Fruit fly (Drosophila melanogaster) whole organism, embryonic: ENCODE results near the gene CG7333.

Experiments used
- ATbp ChIP-seq: fragments of 200-800 bp; sonication (Bioruptor generic); optimal IDR thresholded peaks from 2 replicates; lab custom pipeline; 2017; ENCODE audit warnings: missing biosample characterization, mild to moderate bottlenecking, missing genetic modification characterization, missing genetic modification reagents
- Aef1 ChIP-seq: fragments of 200-800 bp; sonication (Bioruptor generic); IDR thresholded peaks from 3 replicates; pipeline ENCODE4 v1.3.6; 2022; ENCODE audit warnings: missing biosample characterization, missing genetic modification characterization
- BEAF-32 ChIP-seq: fragments of 200-800 bp; sonication (Bioruptor generic); optimal IDR thresholded peaks from 3 replicates; lab custom pipeline; 2017; ENCODE audit warnings: missing biosample characterization, missing genetic modification characterization, mild to moderate bottlenecking, moderate library complexity, missing genetic modification reagents
- BtbVII ChIP-seq: fragments of 200-800 bp; sonication (Bioruptor generic); optimal IDR thresholded peaks from 3 replicates; lab custom pipeline; 2017; ENCODE audit warnings: missing biosample characterization, mild to moderate bottlenecking, missing genetic modification characterization
- CG10147 ChIP-seq: fragments of 200-800 bp; sonication (Bioruptor generic); optimal IDR thresholded peaks from 2 replicates; lab custom pipeline; 2019; ENCODE audit warnings: missing biosample characterization, mild to moderate bottlenecking, missing genetic modification characterization, moderate library complexity
- CG11398 ChIP-seq: fragments of 200-800 bp; sonication (Bioruptor generic); optimal IDR thresholded peaks from 2 replicates; lab custom pipeline; 2016; ENCODE audit warnings: missing biosample characterization, missing genetic modification characterization
- CG12071 ChIP-seq: fragments of 200-800 bp; sonication (Bioruptor generic); optimal IDR thresholded peaks from 3 replicates; lab custom pipeline; 2018; ENCODE audit warnings: missing biosample characterization, mild to moderate bottlenecking, missing genetic modification characterization
- CG13894 ChIP-seq: fragments of 200-800 bp; sonication (Bioruptor generic); optimal IDR thresholded peaks from 3 replicates; lab custom pipeline; 2018; ENCODE audit warnings: missing biosample characterization, mild to moderate bottlenecking, missing genetic modification characterization, moderate library complexity
- CG14441 ChIP-seq: fragments of 200-800 bp; sonication (Bioruptor generic); IDR thresholded peaks from 2 replicates; pipeline ENCODE4 v1.3.6; 2022; ENCODE audit warnings: missing biosample characterization, missing genetic modification characterization
- CG15073 ChIP-seq: fragments of 200-800 bp; sonication (Bioruptor generic); optimal IDR thresholded peaks from 2 replicates; lab custom pipeline; 2016; ENCODE audit warnings: missing biosample characterization, missing genetic modification characterization
- CG15479 ChIP-seq: fragments of 200-800 bp; sonication (Bioruptor generic); optimal IDR thresholded peaks from 3 replicates; lab custom pipeline; 2019; ENCODE audit warnings: missing biosample characterization, mild to moderate bottlenecking, missing genetic modification characterization, moderate library complexity
- CG15696 ChIP-seq: fragments of 200-800 bp; sonication (Bioruptor generic); optimal IDR thresholded peaks from 2 replicates; lab custom pipeline; 2019; ENCODE audit warnings: missing biosample characterization, mild to moderate bottlenecking, missing genetic modification characterization, moderate library complexity
- CG17568 ChIP-seq: fragments of 200-800 bp; sonication (Bioruptor generic); optimal IDR thresholded peaks from 2 replicates; lab custom pipeline; 2018; ENCODE audit warnings: missing biosample characterization, mild to moderate bottlenecking, missing genetic modification characterization, moderate library complexity
- CG1832 ChIP-seq: fragments of 200-800 bp; sonication (Bioruptor generic); optimal IDR thresholded peaks from 2 replicates; lab custom pipeline; 2017; ENCODE audit warnings: missing biosample characterization, mild to moderate bottlenecking, missing genetic modification characterization, inconsistent platforms
- CG2116 ChIP-seq: fragments of 200-800 bp; sonication (Bioruptor generic); optimal IDR thresholded peaks from 3 replicates; lab custom pipeline; 2018; ENCODE audit warnings: missing biosample characterization, mild to moderate bottlenecking, missing genetic modification characterization
- CG2199 ChIP-seq: fragments of 200-800 bp; sonication (Bioruptor generic); IDR thresholded peaks from 3 replicates; pipeline ENCODE4 v1.3.6; 2022; ENCODE audit warnings: missing biosample characterization, missing genetic modification characterization
- CG3838 ChIP-seq: fragments of 200-800 bp; sonication (Bioruptor generic); optimal IDR thresholded peaks from 3 replicates; lab custom pipeline; 2016; ENCODE audit warnings: missing biosample characterization, missing genetic modification characterization
- CG4404 ChIP-seq: fragments of 200-800 bp; sonication (Bioruptor generic); IDR thresholded peaks from 2 replicates; pipeline ENCODE4 v1.3.6; 2022; ENCODE audit warnings: missing biosample characterization, missing genetic modification characterization
- CG6254 ChIP-seq: fragments of 200-800 bp; sonication (Bioruptor generic); optimal IDR thresholded peaks from 3 replicates; lab custom pipeline; 2017; ENCODE audit warnings: mild to moderate bottlenecking, missing biosample characterization, missing genetic modification reagents, missing genetic modification characterization
- CG6689 ChIP-seq: fragments of 200-800 bp; sonication (Bioruptor generic); IDR thresholded peaks from 2 replicates; pipeline ENCODE4 v1.3.6; 2022; ENCODE audit warnings: missing biosample characterization, missing genetic modification characterization
- CG7745 ChIP-seq: fragments of 200-800 bp; sonication (Bioruptor generic); optimal IDR thresholded peaks from 2 replicates; lab custom pipeline; 2018; ENCODE audit warnings: missing biosample characterization, mild to moderate bottlenecking, missing genetic modification characterization, moderate library complexity
- CG8765 ChIP-seq: fragments of 200-800 bp; sonication (Bioruptor generic); IDR thresholded peaks from 2 replicates; pipeline ENCODE4 v1.3.6; 2022; ENCODE audit warnings: missing biosample characterization, missing genetic modification characterization
- Camta ChIP-seq: fragments of 200-800 bp; sonication (Bioruptor generic); optimal IDR thresholded peaks from 2 replicates; lab custom pipeline; 2016; ENCODE audit warnings: missing biosample characterization, missing genetic modification characterization
- D ChIP-seq, 2 experiments: fragments of 200-800 bp in 1 of 2; fragments of >200 bp in 1 of 2; sonication (Bioruptor generic) in 1 of 2; optimal IDR thresholded peaks; 2 replicates in 1 of 2; 3 replicates in 1 of 2; lab custom pipeline; 2017; ENCODE audit warnings: mild to moderate bottlenecking in 1 of 2, missing biosample characterization in 1 of 2, missing genetic modification characterization in 1 of 2, missing genetic modification reagents in 1 of 2
- HLH4C ChIP-seq: fragments of 200-800 bp; sonication (Bioruptor generic); IDR thresholded peaks from 3 replicates; pipeline ENCODE4 v1.3.6; 2022; ENCODE audit warnings: missing biosample characterization, missing genetic modification characterization; ENCODE audit not compliant: partially characterized antibody
- HLH54F ChIP-seq: fragments of 200-800 bp; sonication (Bioruptor generic); optimal IDR thresholded peaks from 3 replicates; lab custom pipeline; 2016; ENCODE audit warnings: missing biosample characterization, missing genetic modification characterization
- Hey ChIP-seq: fragments of 200-800 bp; sonication (Bioruptor generic); optimal IDR thresholded peaks from 3 replicates; lab custom pipeline; 2018; ENCODE audit warnings: missing biosample characterization, mild to moderate bottlenecking, missing genetic modification characterization
- Mad ChIP-seq: fragments of 200-800 bp; sonication (Bioruptor generic); optimal IDR thresholded peaks from 2 replicates; lab custom pipeline; 2016; ENCODE audit warnings: missing biosample characterization, missing genetic modification characterization
- Opbp ChIP-seq: fragments of 200-800 bp; sonication (Bioruptor generic); IDR thresholded peaks from 3 replicates; pipeline ENCODE4 v1.3.6; 2022; ENCODE audit warnings: missing biosample characterization, missing genetic modification characterization; ENCODE audit not compliant: partially characterized antibody
- Sox102F ChIP-seq: fragments of 200-800 bp; sonication (Bioruptor generic); optimal IDR thresholded peaks from 2 replicates; lab custom pipeline; 2018; ENCODE audit warnings: missing biosample characterization, mild to moderate bottlenecking, missing genetic modification characterization, moderate library complexity
- Trl ChIP-seq, 3 experiments: fragments of >200 bp in 2 of 3; fragments of 200-800 bp in 1 of 3; sonication (Bioruptor generic) in 1 of 3; optimal IDR thresholded peaks; 2 replicates in 1 of 3; 3 replicates in 2 of 3; lab custom pipeline; 2016 to 2017; ENCODE audit warnings: missing biosample characterization in 1 of 3, missing genetic modification characterization in 1 of 3
- abd-A ChIP-seq: fragments of 200-800 bp; sonication (Bioruptor generic); optimal IDR thresholded peaks from 3 replicates; lab custom pipeline; 2019; ENCODE audit warnings: missing biosample characterization, mild to moderate bottlenecking, missing genetic modification characterization, moderate library complexity
- amos ChIP-seq: fragments of 200-800 bp; sonication (Bioruptor generic); IDR thresholded peaks from 2 replicates; pipeline ENCODE4 v1.3.6; 2022; ENCODE audit warnings: missing biosample characterization, missing genetic modification characterization; ENCODE audit not compliant: partially characterized antibody
- az2 ChIP-seq: fragments of 200-800 bp; sonication (Bioruptor generic); optimal IDR thresholded peaks from 3 replicates; lab custom pipeline; 2016; ENCODE audit warnings: missing biosample characterization, missing genetic modification characterization
- da ChIP-seq: fragments of 200-800 bp; sonication (Bioruptor generic); optimal IDR thresholded peaks from 2 replicates; lab custom pipeline; 2016; ENCODE audit warnings: missing biosample characterization, missing genetic modification characterization
- disco-r ChIP-seq: fragments of 200-800 bp; sonication (Bioruptor generic); optimal IDR thresholded peaks from 2 replicates; lab custom pipeline; 2016; ENCODE audit warnings: missing biosample characterization, missing genetic modification characterization
- fd3F ChIP-seq: fragments of 200-800 bp; sonication (Bioruptor generic); optimal IDR thresholded peaks from 2 replicates; lab custom pipeline; 2018; ENCODE audit warnings: missing biosample characterization, mild to moderate bottlenecking, missing genetic modification characterization, moderate library complexity
- grn ChIP-seq: fragments of 200-800 bp; sonication (Bioruptor generic); optimal IDR thresholded peaks from 3 replicates; lab custom pipeline; 2017; ENCODE audit warnings: missing biosample characterization, missing genetic modification characterization
- gsb ChIP-seq: fragments of 200-800 bp; sonication (Bioruptor generic); IDR thresholded peaks from 2 replicates; pipeline ENCODE4 v1.3.6; 2022; ENCODE audit warnings: missing biosample characterization, missing genetic modification characterization
- hb ChIP-seq: fragments of 200-800 bp; sonication (Bioruptor generic); IDR thresholded peaks from 3 replicates; pipeline ENCODE4 v1.3.6; 2022; ENCODE audit warnings: missing biosample characterization, missing genetic modification characterization; ENCODE audit not compliant: partially characterized antibody
- jumu ChIP-seq: fragments of 200-800 bp; sonication (Bioruptor generic); optimal IDR thresholded peaks from 3 replicates; lab custom pipeline; 2016; ENCODE audit warnings: missing biosample characterization, missing genetic modification characterization
- kni ChIP-seq: fragments of 200-800 bp; sonication (Bioruptor generic); optimal IDR thresholded peaks from 3 replicates; lab custom pipeline; 2017; ENCODE audit warnings: mild to moderate bottlenecking, missing biosample characterization, missing genetic modification reagents, missing genetic modification characterization
- nau ChIP-seq: fragments of 200-800 bp; sonication (Bioruptor generic); optimal IDR thresholded peaks from 3 replicates; lab custom pipeline; 2017; ENCODE audit warnings: missing biosample characterization, mild to moderate bottlenecking, missing genetic modification characterization, missing genetic modification reagents
- onecut ChIP-seq: fragments of 200-800 bp; sonication (Bioruptor generic); IDR thresholded peaks from 2 replicates; pipeline ENCODE4 v1.3.6; 2022; ENCODE audit warnings: missing biosample characterization, missing genetic modification characterization
- pros ChIP-seq: fragments of 200-800 bp; sonication (Bioruptor generic); optimal IDR thresholded peaks from 3 replicates; lab custom pipeline; 2019; ENCODE audit warnings: missing biosample characterization, mild to moderate bottlenecking, missing genetic modification characterization, moderate library complexity
- sd ChIP-seq: fragments of 200-800 bp; sonication (Bioruptor generic); optimal IDR thresholded peaks from 3 replicates; lab custom pipeline; 2018; ENCODE audit warnings: missing biosample characterization, mild to moderate bottlenecking, missing genetic modification characterization, moderate library complexity
- sim ChIP-seq: fragments of 200-800 bp; sonication (Bioruptor generic); IDR thresholded peaks from 2 replicates; pipeline ENCODE4 v1.3.6; 2022; ENCODE audit warnings: missing biosample characterization, missing genetic modification characterization
- ssp ChIP-seq: fragments of 200-800 bp; sonication (Bioruptor generic); IDR thresholded peaks from 2 replicates; pipeline ENCODE4 v1.3.6; 2022; ENCODE audit warnings: missing biosample characterization, missing genetic modification characterization
- tx ChIP-seq: fragments of 200-800 bp; sonication (Bioruptor generic); optimal IDR thresholded peaks from 2 replicates; lab custom pipeline; 2016; ENCODE audit warnings: missing biosample characterization, missing genetic modification characterization
- usp ChIP-seq: fragments of >200 bp; optimal IDR thresholded peaks from 2 replicates; lab custom pipeline; 2017; ENCODE audit warnings: missing biosample characterization, missing genetic modification characterization

CG7333 gene

DNA sequence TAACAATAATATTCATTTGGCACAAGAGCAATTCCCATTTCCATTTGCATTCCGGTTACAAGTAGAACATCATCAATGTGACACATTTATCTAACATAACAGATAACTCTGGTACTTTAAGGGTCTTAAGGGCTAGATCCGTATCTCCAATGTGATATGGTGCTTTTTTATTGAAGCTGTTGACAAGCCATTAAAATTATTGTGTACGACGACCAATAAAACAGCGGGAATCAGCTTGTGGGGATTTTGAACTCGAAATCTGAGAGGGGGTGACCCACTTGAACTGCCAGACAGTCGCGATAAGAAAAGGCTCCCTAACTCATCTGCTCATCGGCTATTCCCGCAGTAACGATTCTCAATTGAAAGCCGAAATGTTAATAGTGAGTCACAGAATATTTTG, 29.2 kb upstream of the CG7333 start (continued):
- no peak for TF ChIP-seq Trl (optimal IDR thresholded peaks at IDR 0.05; lab: Kevin White, UChicago)
- no peak for TF ChIP-seq Trl (GFP tag; optimal IDR thresholded peaks at IDR 0.05; lab: Kevin White, UChicago)
- no peak for TF ChIP-seq CG6254 (GFP tag; lab: Kevin White, UChicago)
- TF ChIP-seq CG8765 (GFP tag; lab: Robert Waterston, UW): no peak
- TF ChIP-seq CG6689 (GFP tag; lab: Robert Waterston, UW): no peak
- no peak for TF ChIP-seq CG15479
- peak; percentile 63 for TF ChIP-seq abd-A (tag; lab: Kevin White, UChicago)
- no peak for TF ChIP-seq Camta (GFP tag; lab: Kevin White, UChicago)
- TF ChIP-seq CG15696 (tag; lab: Kevin White, UChicago): no peak
- no peak for TF ChIP-seq ssp (GFP tag; lab: Robert Waterston, UW)
- no peak for TF ChIP-seq CG14441
- TF ChIP-seq tx (GFP tag; lab: Kevin White, UChicago): no peak
- no peak for TF ChIP-seq CG1832 (GFP tag; lab: Kevin White, UChicago)
- TF ChIP-seq nau: no peak
- TF ChIP-seq CG4404 (GFP tag; lab: Robert Waterston, UW): no peak
- TF ChIP-seq BEAF-32 (GFP tag; lab: Kevin White, UChicago): no peak
- TF ChIP-seq BtbVII (GFP tag; lab: Kevin White, UChicago): peak; percentile 18
- TF ChIP-seq CG10147 (GFP tag; lab: Kevin White, UChicago): no peak
- no peak for TF ChIP-seq ATbp (GFP tag; lab: Kevin White, UChicago)
- TF ChIP-seq CG2116 (GFP tag; lab: Kevin White, UChicago): no peak
- TF ChIP-seq CG2199 (GFP tag; lab: Robert Waterston, UW): no peak
- no peak for TF ChIP-seq D (optimal IDR thresholded peaks at IDR 0.05; lab: Kevin White, UChicago)
- no peak for TF ChIP-seq D (GFP tag; optimal IDR thresholded peaks at IDR 0.05; lab: Kevin White, UChicago)
- peak; percentile 63 for TF ChIP-seq grn
- no peak for TF ChIP-seq CG7745 (tag; lab: Kevin White, UChicago)
- TF ChIP-seq CG11398 (GFP tag; lab: Kevin White, UChicago): no peak
- no peak for TF ChIP-seq HLH4C (GFP tag; lab: Robert Waterston, UW)
- TF ChIP-seq da (GFP tag; lab: Kevin White, UChicago): no peak
- TF ChIP-seq Mad: no peak
- peak; percentile 47 for TF ChIP-seq sd (tag; lab: Kevin White, UChicago)
- TF ChIP-seq Opbp (GFP tag; lab: Robert Waterston, UW): no peak
- TF ChIP-seq Hey (tag; lab: Kevin White, UChicago): no peak
- TF ChIP-seq jumu (GFP tag; lab: Kevin White, UChicago): no peak
- no peak for TF ChIP-seq disco-r (GFP tag; lab: Kevin White, UChicago)
- TF ChIP-seq onecut (GFP tag; lab: Robert Waterston, UW): no peak
- no peak for TF ChIP-seq Aef1 (GFP tag; lab: Robert Waterston, UW)
- no peak for TF ChIP-seq kni (GFP tag; lab: Kevin White, UChicago)
- no peak for TF ChIP-seq gsb
- TF ChIP-seq sim (GFP tag; lab: Robert Waterston, UW): no peak
- peak; percentile 63 for TF ChIP-seq CG13894 (tag; lab: Kevin White, UChicago)
- TF ChIP-seq CG3838 (GFP tag; lab: Kevin White, UChicago): no peak
- no peak for TF ChIP-seq Sox102F (GFP tag; lab: Kevin White, UChicago)
- no peak for TF ChIP-seq hb (GFP tag; lab: Robert Waterston, UW)
- TF ChIP-seq CG17568 (GFP tag; lab: Kevin White, UChicago): peak; percentile 37
- TF ChIP-seq usp (GFP tag; lab: Kevin White, UChicago): no peak
- TF ChIP-seq pros (GFP tag; lab: Kevin White, UChicago): no peak
- TF ChIP-seq az2: no peak
- TF ChIP-seq CG15073 (GFP tag; lab: Kevin White, UChicago): no peak
- TF ChIP-seq CG12071 (GFP tag; lab: Kevin White, UChicago): peak; percentile 56
- no peak for TF ChIP-seq amos (GFP tag; lab: Robert Waterston, UW)
- no peak for TF ChIP-seq HLH54F (GFP tag; lab: Kevin White, UChicago)
- TF ChIP-seq fd3F: no peak
